Fruit fly (Drosophila melanogaster) whole organism, pupa: ENCODE measurements around the gene Vha16-3.

Experiments
- CG13204 ChIP-seq: fragments of 200-800 bp; sonication (Bioruptor generic); optimal IDR thresholded peaks from 2 replicates; lab custom pipeline; 2018; ENCODE audit warnings: missing biosample characterization, mild to moderate bottlenecking, missing genetic modification characterization, moderate library complexity
- CG17806 ChIP-seq: fragments of 200-800 bp; sonication (Bioruptor generic); optimal IDR thresholded peaks from 2 replicates; lab custom pipeline; 2018; ENCODE audit warnings: missing biosample characterization, mild to moderate bottlenecking, missing genetic modification characterization, moderate library complexity
- CG4496 ChIP-seq: fragments of 200-800 bp; sonication (Bioruptor generic); IDR thresholded peaks from 3 replicates; pipeline ENCODE4 v1.3.6; 2022; ENCODE audit warnings: missing biosample characterization, missing genetic modification characterization
- CG9948 ChIP-seq: fragments of 200-800 bp; sonication (Bioruptor generic); optimal IDR thresholded peaks from 2 replicates; lab custom pipeline; 2018; ENCODE audit warnings: missing biosample characterization, mild to moderate bottlenecking, missing genetic modification characterization, moderate library complexity
- D1 ChIP-seq: fragments of 200-800 bp; sonication (Bioruptor generic); optimal IDR thresholded peaks from 2 replicates; lab custom pipeline; 2018; ENCODE audit warnings: missing biosample characterization, mild to moderate bottlenecking, missing genetic modification characterization, moderate library complexity

- TF ChIP-seq CG4496 (GFP tag; lab: Robert Waterston, UW) (0 out of 3 replicates have a peak, but pooled peaks have one; percentile 33), CG13204 (no peak), D1 (tag; lab: Kevin White, UChicago) (no peak), CG17806 (tag; lab: Kevin White, UChicago) (peak; percentile 17), CG9948 (tag; lab: Kevin White, UChicago) (no peak)
Measured at dm6 chr3L:11485956-11486609, 13.0 kb downstream of the Vha16-3 start.
